Fruit fly (Drosophila melanogaster) whole organism, embryonic: ENCODE data around the gene CG43931.
A peak's percentile ranks its signal among the peaks of the same experiment; 100 is the strongest.

ENCODE experiments used
- Atf3 ChIP-seq: fragments of 200-800 bp; sonication (Bioruptor generic); optimal IDR thresholded peaks from 3 replicates; lab custom pipeline; 2016; ENCODE audit warnings: missing biosample characterization, missing genetic modification characterization
- BEAF-32 ChIP-seq: fragments of 200-800 bp; sonication (Bioruptor generic); optimal IDR thresholded peaks from 3 replicates; lab custom pipeline; 2017; ENCODE audit warnings: missing biosample characterization, missing genetic modification characterization, mild to moderate bottlenecking, moderate library complexity, missing genetic modification reagents
- CG10431 ChIP-seq: fragments of 200-800 bp; sonication (Bioruptor generic); optimal IDR thresholded peaks from 3 replicates; lab custom pipeline; 2018; ENCODE audit warnings: missing biosample characterization, mild to moderate bottlenecking, missing genetic modification characterization
- CG10462 ChIP-seq: fragments of 200-800 bp; sonication (Bioruptor generic); optimal IDR thresholded peaks from 2 replicates; lab custom pipeline; 2016; ENCODE audit warnings: missing biosample characterization, missing genetic modification characterization
- CG11456 ChIP-seq: fragments of 200-800 bp; sonication (Bioruptor generic); IDR thresholded peaks from 3 replicates; pipeline ENCODE4 v1.3.6; 2022; ENCODE audit warnings: missing biosample characterization, missing genetic modification characterization
- CG14667 ChIP-seq: fragments of 200-800 bp; sonication (Bioruptor generic); IDR thresholded peaks from 2 replicates; pipeline ENCODE4 v1.3.6; 2022; ENCODE audit warnings: missing biosample characterization, missing genetic modification characterization
- CG14710 ChIP-seq: fragments of 200-800 bp; sonication (Bioruptor generic); optimal IDR thresholded peaks from 3 replicates; lab custom pipeline; 2019; ENCODE audit warnings: missing biosample characterization, mild to moderate bottlenecking, missing genetic modification characterization, moderate library complexity
- CG15073 ChIP-seq: fragments of 200-800 bp; sonication (Bioruptor generic); optimal IDR thresholded peaks from 2 replicates; lab custom pipeline; 2016; ENCODE audit warnings: missing biosample characterization, missing genetic modification characterization
- CG15514 ChIP-seq: fragments of 200-800 bp; sonication (Bioruptor generic); optimal IDR thresholded peaks from 3 replicates; lab custom pipeline; 2017; ENCODE audit warnings: missing biosample characterization, missing genetic modification characterization, mild to moderate bottlenecking, moderate library complexity, missing genetic modification reagents
- CG1792 ChIP-seq: fragments of 200-800 bp; sonication (Bioruptor generic); optimal IDR thresholded peaks from 2 replicates; lab custom pipeline; 2016; ENCODE audit warnings: missing biosample characterization, missing genetic modification characterization
- CG31441 ChIP-seq: fragments of 200-800 bp; sonication (Bioruptor generic); IDR thresholded peaks from 2 replicates; pipeline ENCODE4 v1.3.6; 2022; ENCODE audit warnings: missing biosample characterization, missing genetic modification characterization
- CG3163 ChIP-seq: fragments of 200-800 bp; sonication (Bioruptor generic); optimal IDR thresholded peaks from 3 replicates; lab custom pipeline; 2016; ENCODE audit warnings: missing biosample characterization, missing genetic modification characterization
- CG33213 ChIP-seq: fragments of 200-800 bp; sonication (Bioruptor generic); optimal IDR thresholded peaks from 3 replicates; lab custom pipeline; 2016; ENCODE audit warnings: missing biosample characterization, missing genetic modification characterization
- CG34422 ChIP-seq: fragments of 200-800 bp; sonication (Bioruptor generic); IDR thresholded peaks from 3 replicates; pipeline ENCODE4 v1.3.6; 2022; ENCODE audit warnings: missing biosample characterization, missing genetic modification characterization
- CG4617 ChIP-seq: fragments of 200-800 bp; sonication (Bioruptor generic); optimal IDR thresholded peaks from 3 replicates; lab custom pipeline; 2016; ENCODE audit warnings: missing biosample characterization, missing genetic modification characterization, borderline replicate concordance
- CG6791 ChIP-seq: fragments of 200-800 bp; sonication (Bioruptor generic); IDR thresholded peaks from 3 replicates; pipeline ENCODE4 v1.3.6; 2022; ENCODE audit warnings: missing biosample characterization, missing genetic modification characterization; ENCODE audit not compliant: partially characterized antibody
- CG7839 ChIP-seq: fragments of 200-800 bp; sonication (Bioruptor generic); optimal IDR thresholded peaks from 3 replicates; lab custom pipeline; 2018; ENCODE audit warnings: missing biosample characterization, mild to moderate bottlenecking, missing genetic modification characterization, moderate library complexity
- CG8290 ChIP-seq, 3 experiments: fragments of 200-800 bp; sonication (Bioruptor generic); optimal IDR thresholded peaks; 2 replicates each; lab custom pipeline; 2016 to 2019; ENCODE audit warnings: missing biosample characterization in 3 of 3, missing genetic modification characterization in 3 of 3, mild to moderate bottlenecking in 2 of 3, moderate library complexity in 1 of 3
- CG8388 ChIP-seq: fragments of 200-800 bp; sonication (Bioruptor generic); optimal IDR thresholded peaks from 2 replicates; lab custom pipeline; 2019; ENCODE audit warnings: missing biosample characterization, mild to moderate bottlenecking, missing genetic modification characterization, moderate library complexity
- CG8924 ChIP-seq: fragments of 200-800 bp; optimal IDR thresholded peaks from 3 replicates; lab custom pipeline; 2019; ENCODE audit warnings: missing biosample characterization, mild to moderate bottlenecking, missing genetic modification characterization, moderate library complexity
- CG8944 ChIP-seq: fragments of 200-800 bp; sonication (Bioruptor generic); optimal IDR thresholded peaks from 3 replicates; lab custom pipeline; 2016; ENCODE audit warnings: missing biosample characterization, missing genetic modification characterization
- Dref ChIP-seq: fragments of 200-800 bp; sonication (Bioruptor generic); IDR thresholded peaks from 2 replicates; pipeline ENCODE4 v1.3.6; 2022; ENCODE audit warnings: missing biosample characterization, missing genetic modification characterization
- Drgx ChIP-seq: fragments of 200-800 bp; sonication (Bioruptor generic); IDR thresholded peaks from 2 replicates; pipeline ENCODE4 v1.3.6; 2022; ENCODE audit warnings: missing biosample characterization, missing genetic modification characterization
- ERR ChIP-seq: fragments of 200-800 bp; sonication (Bioruptor generic); optimal IDR thresholded peaks from 2 replicates; lab custom pipeline; 2016; ENCODE audit warnings: missing biosample characterization, missing genetic modification characterization
- Elba2 ChIP-seq: fragments of 200-800 bp; sonication (Bioruptor generic); optimal IDR thresholded peaks from 3 replicates; lab custom pipeline; 2016; ENCODE audit warnings: missing biosample characterization, missing genetic modification characterization
- Gug ChIP-seq: fragments of 200-800 bp; sonication (Bioruptor generic); IDR thresholded peaks from 4 replicates; pipeline ENCODE4 v1.3.6; 2022; ENCODE audit warnings: missing biosample characterization, missing genetic modification characterization
- Hey ChIP-seq: fragments of 200-800 bp; sonication (Bioruptor generic); optimal IDR thresholded peaks from 3 replicates; lab custom pipeline; 2018; ENCODE audit warnings: missing biosample characterization, mild to moderate bottlenecking, missing genetic modification characterization
- Hr3 ChIP-seq: fragments of 200-800 bp; sonication (Bioruptor generic); optimal IDR thresholded peaks from 3 replicates; lab custom pipeline; 2016; ENCODE audit warnings: missing biosample characterization, missing genetic modification characterization
- Hr51 ChIP-seq, 2 experiments: fragments of 200-800 bp; sonication (Bioruptor generic); optimal IDR thresholded peaks; 2 replicates in 1 of 2; 3 replicates in 1 of 2; lab custom pipeline; 2016 to 2018; ENCODE audit warnings: missing biosample characterization in 2 of 2, missing genetic modification characterization in 2 of 2, mild to moderate bottlenecking in 1 of 2, moderate library complexity in 1 of 2
- Lhr ChIP-seq: fragments of 200-800 bp; sonication (Bioruptor generic); optimal IDR thresholded peaks from 3 replicates; lab custom pipeline; 2017; ENCODE audit warnings: mild to moderate bottlenecking, missing biosample characterization, missing genetic modification reagents, missing genetic modification characterization
- NK7.1 ChIP-seq: fragments of 200-800 bp; sonication (Bioruptor generic); optimal IDR thresholded peaks from 3 replicates; lab custom pipeline; 2016; ENCODE audit warnings: missing biosample characterization, missing genetic modification characterization
- Optix ChIP-seq: fragments of 200-800 bp; sonication (Bioruptor generic); IDR thresholded peaks from 3 replicates; pipeline ENCODE4 v1.3.6; 2022; ENCODE audit warnings: missing biosample characterization, missing genetic modification characterization
- Poxn ChIP-seq: fragments of 200-800 bp; sonication (Bioruptor generic); IDR thresholded peaks from 2 replicates; pipeline ENCODE4 v1.3.6; 2022; ENCODE audit warnings: missing biosample characterization, missing genetic modification characterization
- Taf1 ChIP-seq: fragments of 200-800 bp; sonication (Bioruptor generic); IDR thresholded peaks from 2 replicates; pipeline ENCODE4 v1.3.6; 2022; ENCODE audit warnings: missing biosample characterization, missing genetic modification characterization
- Trl ChIP-seq, 3 experiments: fragments of >200 bp in 2 of 3; fragments of 200-800 bp in 1 of 3; sonication (Bioruptor generic) in 1 of 3; optimal IDR thresholded peaks; 2 replicates in 1 of 3; 3 replicates in 2 of 3; lab custom pipeline; 2016 to 2017; ENCODE audit warnings: missing biosample characterization in 1 of 3, missing genetic modification characterization in 1 of 3
- Xrp1 ChIP-seq: fragments of 200-800 bp; sonication (Bioruptor generic); IDR thresholded peaks from 2 replicates; pipeline ENCODE4 v1.3.6; 2022; ENCODE audit warnings: missing biosample characterization, missing genetic modification characterization
- bowl ChIP-seq: fragments of 200-800 bp; sonication (Bioruptor generic); IDR thresholded peaks from 2 replicates; pipeline ENCODE4 v1.3.6; 2022; ENCODE audit warnings: missing biosample characterization, missing genetic modification characterization
- bsh ChIP-seq, 2 experiments: fragments of 200-800 bp; sonication (Bioruptor generic); optimal IDR thresholded peaks; 2 replicates each; lab custom pipeline; 2017 to 2018; ENCODE audit warnings: mild to moderate bottlenecking in 2 of 2, missing biosample characterization in 2 of 2, missing genetic modification characterization in 2 of 2, moderate library complexity in 1 of 2
- caup ChIP-seq: fragments of 200-800 bp; sonication (Bioruptor generic); optimal IDR thresholded peaks from 3 replicates; lab custom pipeline; 2017; ENCODE audit warnings: missing biosample characterization, mild to moderate bottlenecking, missing genetic modification characterization, moderate library complexity; ENCODE audit not compliant: severe bottlenecking
- fd96Cb ChIP-seq: fragments of 200-800 bp; sonication (Bioruptor generic); optimal IDR thresholded peaks from 2 replicates; lab custom pipeline; 2018; ENCODE audit warnings: missing biosample characterization, mild to moderate bottlenecking, missing genetic modification characterization, moderate library complexity
- gem ChIP-seq: fragments of 200-800 bp; sonication (Bioruptor generic); optimal IDR thresholded peaks from 2 replicates; lab custom pipeline; 2019; ENCODE audit warnings: missing biosample characterization, mild to moderate bottlenecking, missing genetic modification characterization, moderate library complexity
- kay ChIP-seq: fragments of 200-800 bp; sonication (Bioruptor generic); optimal IDR thresholded peaks from 2 replicates; lab custom pipeline; 2016; ENCODE audit warnings: missing biosample characterization, missing genetic modification characterization
- mld ChIP-seq: fragments of 200-800 bp; sonication (Bioruptor generic); IDR thresholded peaks from 3 replicates; pipeline ENCODE4 v1.3.6; 2022; ENCODE audit warnings: missing biosample characterization, missing genetic modification characterization; ENCODE audit not compliant: partially characterized antibody
- org-1 ChIP-seq: fragments of 200-800 bp; sonication (Bioruptor generic); optimal IDR thresholded peaks from 2 replicates; lab custom pipeline; 2017; ENCODE audit warnings: missing biosample characterization, missing genetic modification characterization
- pita ChIP-seq: fragments of 200-800 bp; sonication (Bioruptor generic); optimal IDR thresholded peaks from 2 replicates; lab custom pipeline; 2017; ENCODE audit warnings: missing biosample characterization, mild to moderate bottlenecking, missing genetic modification characterization
- stwl ChIP-seq: fragments of 200-800 bp; sonication (Bioruptor generic); optimal IDR thresholded peaks from 3 replicates; lab custom pipeline; 2018; ENCODE audit warnings: missing biosample characterization, mild to moderate bottlenecking, missing genetic modification characterization, moderate library complexity
- unc-4 ChIP-seq: fragments of 200-800 bp; sonication (Bioruptor generic); IDR thresholded peaks from 2 replicates; pipeline ENCODE4 v1.3.6; 2022; ENCODE audit warnings: missing biosample characterization, missing genetic modification characterization; ENCODE audit not compliant: partially characterized antibody
- zfh2 ChIP-seq: fragments of 200-800 bp; sonication (Bioruptor generic); optimal IDR thresholded peaks from 2 replicates; lab custom pipeline; 2016; ENCODE audit warnings: missing biosample characterization, missing genetic modification characterization

CG43931 gene

DNA sequence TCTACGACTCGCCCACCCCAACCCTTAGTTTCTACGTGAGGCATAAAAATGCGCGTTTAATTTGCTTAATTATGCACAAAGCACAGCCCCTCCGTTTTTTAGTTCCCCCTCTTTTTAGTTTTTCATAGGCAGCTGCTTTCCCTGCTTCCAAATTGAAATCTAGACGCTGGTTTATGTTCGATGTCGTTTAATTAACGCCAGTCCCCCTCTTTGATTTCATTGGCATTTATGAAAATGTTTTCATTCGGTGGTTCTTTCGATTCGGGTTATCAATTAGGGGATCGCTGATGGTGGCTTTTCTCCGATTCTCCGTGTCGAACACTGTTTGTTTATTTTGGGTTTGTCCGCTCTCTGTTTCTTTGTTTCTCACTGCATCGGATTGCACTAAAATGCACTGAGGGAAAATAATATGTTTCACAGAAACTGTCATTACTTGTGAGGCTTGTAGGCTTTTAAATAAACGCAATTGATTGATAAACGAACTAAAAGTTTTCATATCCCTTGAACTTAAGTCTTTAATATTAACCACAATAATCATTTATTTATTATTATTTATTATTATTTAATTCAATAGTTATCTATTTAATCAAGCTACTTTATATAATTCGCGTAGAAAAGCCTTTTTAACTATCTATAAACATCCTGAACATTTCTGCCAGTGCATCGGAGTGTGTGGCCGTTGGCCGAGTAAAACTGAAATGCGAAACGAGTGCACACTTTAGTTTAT lies 32.9 kb downstream of the CG43931 start (continued):
- TF ChIP-seq Optix (GFP tag; lab: Robert Waterston, UW) (no peak), CG1792 (GFP tag; lab: Kevin White, UChicago) (no peak), Trl (optimal IDR thresholded peaks at IDR 0.05; lab: Kevin White, UChicago) (no peak), Trl (GFP tag; optimal IDR thresholded peaks at IDR 0.05; lab: Kevin White, UChicago) (no peak), Lhr (GFP tag; lab: Kevin White, UChicago) (peak; percentile 9), CG33213 (GFP tag; lab: Kevin White, UChicago) (no peak), CG11456 (GFP tag; lab: Robert Waterston, UW) (no peak), CG10431 (no peak), bowl (GFP tag; lab: Robert Waterston, UW) (no peak), Hr51 (GFP tag; optimal IDR thresholded peaks at IDR 0.05; lab: Kevin White, UChicago) (peak in 1 of 2 experiments; percentile 45), Poxn (GFP tag; lab: Robert Waterston, UW) (no peak), kay (GFP tag; lab: Kevin White, UChicago) (no peak), unc-4 (GFP tag; lab: Robert Waterston, UW) (no peak), CG31441 (GFP tag; lab: Robert Waterston, UW) (peak; percentile 81), Atf3 (GFP tag; lab: Kevin White, UChicago) (no peak), stwl (tag; lab: Kevin White, UChicago) (no peak), CG7839 (tag; lab: Kevin White, UChicago) (peak; percentile 53), Hr3 (peak; percentile 31), CG14667 (GFP tag; lab: Robert Waterston, UW) (no peak; the same call in 1 of the 2 replicates), CG8944 (GFP tag; lab: Kevin White, UChicago) (no peak), CG8924 (peak; percentile 65), Gug (no peak), org-1 (GFP tag; lab: Kevin White, UChicago) (no peak), NK7.1 (GFP tag; lab: Kevin White, UChicago) (no peak), CG14710 (tag; lab: Kevin White, UChicago) (peak; percentile 76), CG15073 (GFP tag; lab: Kevin White, UChicago) (no peak), caup (GFP tag; lab: Kevin White, UChicago) (no peak), CG15514 (GFP tag; lab: Kevin White, UChicago) (no peak), Taf1 (GFP tag; lab: Robert Waterston, UW) (no peak), ERR (no peak), fd96Cb (tag; lab: Kevin White, UChicago) (peak; percentile 61), CG6791 (no peak), bsh (GFP tag; optimal IDR thresholded peaks at IDR 0.05; lab: Kevin White, UChicago) (peak; percentile 36 to 79), CG3163 (GFP tag; lab: Kevin White, UChicago) (no peak), Hey (no peak), pita (GFP tag; lab: Kevin White, UChicago) (no peak), CG8290 (GFP tag; optimal IDR thresholded peaks at IDR 0.05; lab: Kevin White, UChicago) (no peak), CG8290 (tag; optimal IDR thresholded peaks at IDR 0.05; lab: Kevin White, UChicago) (no peak), Dref (GFP tag; lab: Robert Waterston, UW) (no peak), CG10462 (GFP tag; lab: Kevin White, UChicago) (no peak), Elba2 (GFP tag; lab: Kevin White, UChicago) (no peak), CG8388 (GFP tag; lab: Kevin White, UChicago) (peak; percentile 75), CG34422 (no peak), zfh2 (GFP tag; lab: Kevin White, UChicago) (no peak), mld (GFP tag; lab: Robert Waterston, UW) (no peak), Drgx (GFP tag; lab: Robert Waterston, UW) (peak; percentile 72), BEAF-32 (GFP tag; lab: Kevin White, UChicago) (no peak), CG4617 (GFP tag; lab: Kevin White, UChicago) (no peak), Xrp1 (GFP tag; lab: Robert Waterston, UW) (peak; percentile 39; the same call in 1 of the 2 replicates), gem (peak; percentile 79)
